Fruit fly (Drosophila melanogaster) Kc167 (cell line): Measurements from ENCODE around the gene Lrr47.

Source experiments
- Myc ChIP-seq: fragments of >200 bp; optimal IDR thresholded peaks from 2 replicates; lab custom pipeline; 2017; ENCODE audit warnings: missing external identifiers
- Sin3A ChIP-seq: fragments of >200 bp; optimal IDR thresholded peaks from 2 replicates; lab custom pipeline; 2018; ENCODE audit warnings: missing external identifiers
- h ChIP-seq: fragments of >200 bp; optimal IDR thresholded peaks from 3 replicates; lab custom pipeline; 2018; ENCODE audit warnings: missing external identifiers
- insv ChIP-seq: fragments of >200 bp; optimal IDR thresholded peaks from 3 replicates; lab custom pipeline; 2018; ENCODE audit warnings: missing external identifiers
- psq ChIP-seq: fragments of >200 bp; optimal IDR thresholded peaks from 2 replicates; lab custom pipeline; 2017; ENCODE audit warnings: missing external identifiers
- ttk ChIP-seq: sonication (Bioruptor generic); optimal IDR thresholded peaks from 2 replicates; lab custom pipeline; 2017; ENCODE audit warnings: missing external identifiers

DNA sequence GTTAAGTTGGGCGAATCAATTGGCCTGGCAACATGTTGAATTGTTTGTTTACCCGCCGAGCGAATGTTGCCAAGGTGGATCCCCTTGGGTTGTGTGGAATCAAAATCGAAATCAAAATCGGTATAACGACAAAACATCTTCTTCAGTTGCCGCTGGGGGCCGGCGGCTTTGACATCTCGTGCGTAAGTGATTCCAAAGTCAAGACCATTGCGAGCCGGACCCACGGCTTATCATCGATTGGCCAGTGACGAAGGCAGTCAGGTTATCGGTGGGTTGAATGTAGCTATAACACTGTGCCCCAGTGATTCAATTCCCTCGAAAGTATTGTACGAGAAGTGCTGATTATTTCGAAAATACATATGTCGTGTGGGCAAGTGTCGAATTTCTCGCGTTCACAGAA, 11.8 kb downstream of the Lrr47 start:
- TF ChIP-seq insv (lab: Kevin White, UChicago) (no peak), h (lab: Kevin White, UChicago) (no peak), Myc (no peak), psq (lab: Kevin White, UChicago) (no peak), Sin3A (lab: Kevin White, UChicago) (no peak), ttk (lab: Kevin White, UChicago) (no peak)
